Fruit fly (Drosophila melanogaster) whole organism, embryonic: ENCODE measurements around the gene CG31463.

Experiments
- Bdp1 ChIP-seq: fragments of 200-800 bp; sonication (Bioruptor generic); optimal IDR thresholded peaks from 3 replicates; lab custom pipeline; 2016; ENCODE audit warnings: missing biosample characterization, missing genetic modification characterization
- CG10267 ChIP-seq: fragments of 200-800 bp; sonication (Bioruptor generic); optimal IDR thresholded peaks from 2 replicates; lab custom pipeline; 2018; ENCODE audit warnings: missing biosample characterization, mild to moderate bottlenecking, missing genetic modification characterization, moderate library complexity
- CG11398 ChIP-seq: fragments of 200-800 bp; sonication (Bioruptor generic); optimal IDR thresholded peaks from 2 replicates; lab custom pipeline; 2016; ENCODE audit warnings: missing biosample characterization, missing genetic modification characterization
- CG12104 ChIP-seq: fragments of 200-800 bp; sonication (Bioruptor generic); optimal IDR thresholded peaks from 3 replicates; lab custom pipeline; 2016; ENCODE audit warnings: missing biosample characterization, missing genetic modification characterization
- CG13287 ChIP-seq: fragments of 200-800 bp; sonication (Bioruptor generic); IDR thresholded peaks from 2 replicates; pipeline ENCODE4 v1.3.6; 2022; ENCODE audit warnings: missing biosample characterization, missing genetic modification characterization; ENCODE audit not compliant: partially characterized antibody
- CG16813 ChIP-seq: fragments of 200-800 bp; sonication (Bioruptor generic); IDR thresholded peaks from 3 replicates; pipeline ENCODE4 v1.3.6; 2022; ENCODE audit warnings: missing biosample characterization, missing genetic modification characterization; ENCODE audit not compliant: partially characterized antibody
- CG17829 ChIP-seq: fragments of 200-800 bp; optimal IDR thresholded peaks from 2 replicates; lab custom pipeline; 2019; ENCODE audit warnings: missing biosample characterization, mild to moderate bottlenecking, missing genetic modification characterization, moderate library complexity
- CG2129 ChIP-seq: fragments of 200-800 bp; sonication (Bioruptor generic); IDR thresholded peaks from 2 replicates; pipeline ENCODE4 v1.3.6; 2022; ENCODE audit warnings: missing biosample characterization, missing genetic modification characterization; ENCODE audit not compliant: partially characterized antibody
- CG31441 ChIP-seq: fragments of 200-800 bp; sonication (Bioruptor generic); IDR thresholded peaks from 2 replicates; pipeline ENCODE4 v1.3.6; 2022; ENCODE audit warnings: missing biosample characterization, missing genetic modification characterization
- CG42726 ChIP-seq: fragments of 200-800 bp; sonication (Bioruptor generic); IDR thresholded peaks from 2 replicates; pipeline ENCODE4 v1.3.6; 2022; ENCODE audit warnings: missing biosample characterization, missing genetic modification characterization; ENCODE audit not compliant: partially characterized antibody
- CG4617 ChIP-seq: fragments of 200-800 bp; sonication (Bioruptor generic); optimal IDR thresholded peaks from 3 replicates; lab custom pipeline; 2016; ENCODE audit warnings: missing biosample characterization, missing genetic modification characterization, borderline replicate concordance
- CG6254 ChIP-seq: fragments of 200-800 bp; sonication (Bioruptor generic); optimal IDR thresholded peaks from 3 replicates; lab custom pipeline; 2017; ENCODE audit warnings: mild to moderate bottlenecking, missing biosample characterization, missing genetic modification reagents, missing genetic modification characterization
- CG6854 ChIP-seq: fragments of 200-800 bp; sonication (Bioruptor generic); optimal IDR thresholded peaks from 3 replicates; lab custom pipeline; 2017; ENCODE audit warnings: missing biosample characterization, mild to moderate bottlenecking, missing genetic modification characterization
- CG7357 ChIP-seq: fragments of 200-800 bp; sonication (Bioruptor generic); IDR thresholded peaks from 3 replicates; pipeline ENCODE4 v1.3.6; 2022; ENCODE audit warnings: missing biosample characterization, missing genetic modification characterization
- CG8290 ChIP-seq, 3 experiments: fragments of 200-800 bp; sonication (Bioruptor generic); optimal IDR thresholded peaks; 2 replicates each; lab custom pipeline; 2016 to 2019; ENCODE audit warnings: missing biosample characterization in 3 of 3, missing genetic modification characterization in 3 of 3, mild to moderate bottlenecking in 2 of 3, moderate library complexity in 1 of 3
- CrebB ChIP-seq: fragments of 200-800 bp; sonication (Bioruptor generic); optimal IDR thresholded peaks from 3 replicates; lab custom pipeline; 2018; ENCODE audit warnings: missing biosample characterization, mild to moderate bottlenecking, missing genetic modification characterization
- D19A ChIP-seq: fragments of 200-800 bp; optimal IDR thresholded peaks from 3 replicates; lab custom pipeline; 2019; ENCODE audit warnings: missing biosample characterization, mild to moderate bottlenecking, missing genetic modification characterization, moderate library complexity
- Dll ChIP-seq: fragments of 200-800 bp; sonication (Bioruptor generic); IDR thresholded peaks from 4 replicates; pipeline ENCODE4 v1.3.6; 2022; ENCODE audit warnings: missing biosample characterization, missing genetic modification characterization; ENCODE audit not compliant: partially characterized antibody
- Fer1 ChIP-seq: fragments of 200-800 bp; sonication (Bioruptor generic); optimal IDR thresholded peaks from 2 replicates; lab custom pipeline; 2017; ENCODE audit warnings: missing biosample characterization, mild to moderate bottlenecking, missing genetic modification characterization
- Fer2 ChIP-seq: fragments of 200-800 bp; sonication (Bioruptor generic); optimal IDR thresholded peaks from 2 replicates; lab custom pipeline; 2018; ENCODE audit warnings: missing biosample characterization, mild to moderate bottlenecking, missing genetic modification characterization, moderate library complexity
- HLH4C ChIP-seq: fragments of 200-800 bp; sonication (Bioruptor generic); IDR thresholded peaks from 3 replicates; pipeline ENCODE4 v1.3.6; 2022; ENCODE audit warnings: missing biosample characterization, missing genetic modification characterization; ENCODE audit not compliant: partially characterized antibody
- Hr51 ChIP-seq, 2 experiments: fragments of 200-800 bp; sonication (Bioruptor generic); optimal IDR thresholded peaks; 2 replicates in 1 of 2; 3 replicates in 1 of 2; lab custom pipeline; 2016 to 2018; ENCODE audit warnings: missing biosample characterization in 2 of 2, missing genetic modification characterization in 2 of 2, mild to moderate bottlenecking in 1 of 2, moderate library complexity in 1 of 2
- Lim3 ChIP-seq: fragments of 200-800 bp; sonication (Bioruptor generic); IDR thresholded peaks from 2 replicates; pipeline ENCODE4 v1.3.6; 2022; ENCODE audit warnings: missing biosample characterization, missing genetic modification characterization
- Med ChIP-seq: fragments of 200-800 bp; sonication (Bioruptor generic); peaks from one replicate; lab custom pipeline; 2016; ENCODE audit warnings: missing biosample characterization, missing genetic modification characterization, mild to moderate bottlenecking, inconsistent platforms, moderate library complexity
- Myb ChIP-seq: fragments of 200-800 bp; sonication (Bioruptor generic); optimal IDR thresholded peaks from 2 replicates; lab custom pipeline; 2016; ENCODE audit warnings: missing biosample characterization, missing genetic modification characterization
- NC2α ChIP-seq: fragments of 200-800 bp; sonication (Bioruptor generic); optimal IDR thresholded peaks from 2 replicates; lab custom pipeline; 2016; ENCODE audit warnings: missing biosample characterization, missing genetic modification characterization
- NC2β ChIP-seq: fragments of 200-800 bp; sonication (Bioruptor generic); optimal IDR thresholded peaks from 2 replicates; lab custom pipeline; 2016; ENCODE audit warnings: missing biosample characterization, missing genetic modification characterization
- Nf-YB ChIP-seq: fragments of 200-800 bp; sonication (Bioruptor generic); optimal IDR thresholded peaks from 3 replicates; lab custom pipeline; 2019; ENCODE audit warnings: missing biosample characterization, mild to moderate bottlenecking, missing genetic modification characterization, moderate library complexity
- PHDP ChIP-seq: fragments of 200-800 bp; sonication (Bioruptor generic); optimal IDR thresholded peaks from 3 replicates; lab custom pipeline; 2018; ENCODE audit warnings: missing biosample characterization, mild to moderate bottlenecking, missing genetic modification characterization, moderate library complexity
- Sin3A ChIP-seq: fragments of >200 bp; optimal IDR thresholded peaks from 2 replicates; lab custom pipeline; 2018
- Six4 ChIP-seq: fragments of 200-800 bp; sonication (Bioruptor generic); optimal IDR thresholded peaks from 2 replicates; lab custom pipeline; 2016; ENCODE audit warnings: missing biosample characterization, missing genetic modification characterization
- Tbp ChIP-seq: fragments of >200 bp; optimal IDR thresholded peaks from 2 replicates; lab custom pipeline; 2018; ENCODE audit warnings: missing biosample characterization, missing genetic modification characterization
- amos ChIP-seq: fragments of 200-800 bp; sonication (Bioruptor generic); IDR thresholded peaks from 2 replicates; pipeline ENCODE4 v1.3.6; 2022; ENCODE audit warnings: missing biosample characterization, missing genetic modification characterization; ENCODE audit not compliant: partially characterized antibody
- chn ChIP-seq: fragments of 200-800 bp; sonication (Bioruptor generic); optimal IDR thresholded peaks from 2 replicates; lab custom pipeline; 2016; ENCODE audit warnings: missing biosample characterization, missing genetic modification characterization
- dm ChIP-seq: fragments of 200-800 bp; sonication (Bioruptor generic); optimal IDR thresholded peaks from 3 replicates; lab custom pipeline; 2016; ENCODE audit warnings: missing biosample characterization, missing genetic modification characterization
- esg ChIP-seq: fragments of 200-800 bp; sonication (Bioruptor generic); conservative IDR thresholded peaks from 2 replicates; pipeline ENCODE4 v1.3.6; 2022; ENCODE audit warnings: missing biosample characterization, missing genetic modification characterization
- hbn ChIP-seq: fragments of 200-800 bp; sonication (Bioruptor generic); IDR thresholded peaks from 2 replicates; pipeline ENCODE4 v1.3.6; 2022; ENCODE audit warnings: missing biosample characterization, missing genetic modification characterization; ENCODE audit not compliant: partially characterized antibody
- ken ChIP-seq: fragments of 200-800 bp; sonication (Bioruptor generic); IDR thresholded peaks from 3 replicates; pipeline ENCODE4 v1.3.6; 2022; ENCODE audit warnings: missing biosample characterization, missing genetic modification characterization
- knrl ChIP-seq: fragments of 200-800 bp; sonication (Bioruptor generic); IDR thresholded peaks from 3 replicates; pipeline ENCODE4 v1.3.6; 2022; ENCODE audit warnings: missing biosample characterization, missing genetic modification characterization; ENCODE audit not compliant: partially characterized antibody
- pfk ChIP-seq: fragments of 200-800 bp; sonication (Bioruptor generic); optimal IDR thresholded peaks from 2 replicates; lab custom pipeline; 2018; ENCODE audit warnings: missing biosample characterization, mild to moderate bottlenecking, missing genetic modification characterization, moderate library complexity
- sens ChIP-seq: fragments of 200-800 bp; sonication (Bioruptor generic); peaks from one replicate; lab custom pipeline; 2016; ENCODE audit warnings: missing biosample characterization, missing genetic modification characterization
- sqz ChIP-seq: fragments of 200-800 bp; sonication (Bioruptor generic); optimal IDR thresholded peaks from 3 replicates; lab custom pipeline; 2018; ENCODE audit warnings: missing biosample characterization, mild to moderate bottlenecking, missing genetic modification characterization
- sug ChIP-seq: fragments of 200-800 bp; optimal IDR thresholded peaks from 2 replicates; lab custom pipeline; 2019; ENCODE audit warnings: missing biosample characterization, mild to moderate bottlenecking, missing genetic modification characterization, moderate library complexity
- wdn ChIP-seq: fragments of 200-800 bp; sonication (Bioruptor generic); IDR thresholded peaks from 2 replicates; pipeline ENCODE4 v1.3.6; 2022; ENCODE audit warnings: missing biosample characterization, missing genetic modification characterization

The CG31463 gene

DNA sequence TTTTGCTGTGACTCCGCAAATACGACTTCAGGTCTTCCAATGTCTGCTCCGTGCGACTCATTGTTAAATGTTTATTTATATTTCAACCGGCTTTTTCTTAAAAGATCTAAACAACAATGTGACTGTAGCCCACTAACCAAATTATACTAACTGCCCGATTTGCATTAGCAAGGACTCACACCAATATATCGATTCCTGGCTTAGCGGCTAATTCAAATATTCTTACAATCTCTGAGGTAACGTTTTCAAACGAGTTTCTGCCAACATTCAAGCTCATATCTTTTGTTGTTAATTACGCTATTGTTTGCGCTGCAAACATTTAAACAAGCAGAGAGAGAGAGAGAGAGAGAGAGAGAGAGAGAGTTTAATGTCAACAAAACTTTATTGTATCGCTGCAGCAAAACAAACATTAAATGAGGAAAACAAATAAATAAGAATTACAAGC, 16.4 kb downstream of the CG31463 start, which contains the start of gene tex (continued):
- TF ChIP-seq dm (no peak), Bdp1 (GFP tag; lab: Kevin White, UChicago) (no peak), CG12104 (GFP tag; lab: Kevin White, UChicago) (peak; percentile 3), CG6854 (GFP tag; lab: Kevin White, UChicago) (no peak), esg (GFP tag; lab: Robert Waterston, UW) (no peak)

DNA sequence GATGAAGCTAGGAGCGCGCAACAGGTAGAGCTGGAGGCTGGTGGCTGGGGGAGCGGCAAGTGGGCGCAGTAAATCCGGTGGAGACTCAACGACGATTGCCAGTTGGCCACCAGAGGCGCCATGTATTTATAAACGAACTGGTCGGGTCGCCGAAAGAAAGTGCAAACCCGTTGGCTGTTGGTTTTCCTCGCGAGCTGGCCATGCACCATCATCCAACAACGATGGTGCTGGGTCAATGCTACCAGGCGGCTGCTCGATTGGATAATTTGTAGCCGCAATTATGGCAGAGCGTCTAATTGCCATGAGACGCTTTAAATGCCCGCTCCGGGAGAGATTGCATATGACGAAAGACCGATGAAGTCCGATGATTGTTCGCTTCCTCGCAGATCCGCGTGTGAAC, 18.5 kb downstream of the CG31463 start, which contains the start of gene CG11693:
TSS of gene CG11693 (minus strand) at position 101 of the 400 bp plus-strand sequence.
- TF ChIP-seq Six4 (GFP tag; lab: Kevin White, UChicago), result no peak
- TF ChIP-seq Nf-YB (GFP tag; lab: Kevin White, UChicago), result no peak
- TF ChIP-seq Hr51 (GFP tag; optimal IDR thresholded peaks at IDR 0.05; lab: Kevin White, UChicago), result no peak
- peak; percentile 1 for TF ChIP-seq Med (GFP tag; lab: Kevin White, UChicago)
- no peak for TF ChIP-seq D19A
- no peak for TF ChIP-seq Myb (GFP tag; lab: Kevin White, UChicago)

DNA sequence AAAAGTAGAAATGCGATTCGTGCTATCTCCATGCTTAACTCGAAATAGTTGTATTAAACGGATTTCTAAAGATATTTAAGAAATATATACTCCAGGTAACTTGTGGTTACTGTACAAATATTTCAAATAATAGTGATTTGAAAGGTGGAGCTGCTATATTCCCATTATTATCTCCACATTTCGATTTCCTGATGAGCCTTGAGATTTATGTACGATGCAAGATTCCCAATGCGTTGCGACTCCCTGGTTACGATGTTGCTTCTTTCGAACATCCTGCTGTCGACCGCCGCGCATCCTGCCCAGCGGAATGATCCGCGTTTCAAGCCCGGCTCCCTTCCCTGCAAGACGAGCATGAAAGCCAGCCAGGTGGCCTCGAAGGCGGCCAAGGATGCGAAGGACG, 19.9 kb downstream of the CG31463 start, which contains the start of the genes CG11694 and CG11698:
TSS of gene CG11694 (minus strand) at position 101 of the 400 bp plus-strand sequence.
TSS of gene CG11698 (plus strand) at position 152 of the 400 bp plus-strand sequence.
- TF ChIP-seq sens (GFP tag; lab: Kevin White, UChicago) (peak; percentile 52), NC2β (GFP tag; lab: Kevin White, UChicago) (no peak)

DNA sequence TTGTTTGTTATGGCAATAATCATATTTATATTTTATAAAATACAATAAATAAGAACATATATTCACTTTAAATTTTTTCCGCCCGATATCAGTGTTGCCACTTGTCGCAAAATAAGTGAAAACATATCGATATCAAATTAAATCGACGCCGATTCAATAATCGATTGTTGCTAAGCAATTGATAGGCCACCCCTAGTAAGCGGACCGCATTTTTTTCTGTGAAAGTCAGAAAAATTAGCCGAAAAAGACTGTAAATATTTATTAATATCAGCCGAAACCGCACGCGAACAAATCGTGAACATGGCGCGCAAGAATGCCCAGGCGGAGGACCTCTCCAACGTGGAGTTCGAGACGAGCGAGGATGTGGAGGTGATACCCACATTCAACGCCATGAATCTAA, 20.9 kb downstream of the CG31463 start, which contains the start of gene CG7483:
TSS of gene CG7483 (plus strand) at position 171 of the 400 bp plus-strand sequence.
- TF ChIP-seq NC2α (GFP tag; lab: Kevin White, UChicago) (no peak), CrebB (tag; lab: Kevin White, UChicago) (no peak), CG10267 (tag; lab: Kevin White, UChicago) (peak; percentile 48), CG13287 (GFP tag; lab: Robert Waterston, UW) (peak; percentile 95), CG17829 (tag; lab: Kevin White, UChicago) (peak; percentile 36), chn (GFP tag; lab: Kevin White, UChicago) (no peak), CG7357 (GFP tag; lab: Robert Waterston, UW) (no peak), CG8290 (GFP tag; optimal IDR thresholded peaks at IDR 0.05; lab: Kevin White, UChicago) (no peak), CG8290 (tag; optimal IDR thresholded peaks at IDR 0.05; lab: Kevin White, UChicago) (no peak), HLH4C (peak; percentile 82), CG2129 (GFP tag; lab: Robert Waterston, UW) (peak; percentile 66), sug (peak; percentile 19), Tbp (GFP tag; lab: Kevin White, UChicago) (no peak), Fer2 (no peak), CG6254 (GFP tag; lab: Kevin White, UChicago) (no peak), wdn (GFP tag; lab: Robert Waterston, UW) (no peak), knrl (GFP tag; lab: Robert Waterston, UW) (peak; percentile 78), CG4617 (GFP tag; lab: Kevin White, UChicago) (peak; percentile 46), ken (GFP tag; lab: Robert Waterston, UW) (no peak), hbn (GFP tag; lab: Robert Waterston, UW) (peak; percentile 87), CG42726 (0 out of 2 replicates have a peak, but pooled peaks have one; percentile 39), Sin3A (lab: Kevin White, UChicago) (peak; percentile 34), Med (GFP tag; lab: Kevin White, UChicago) (peak; percentile 64), CG11398 (no peak), pfk (GFP tag; lab: Kevin White, UChicago) (no peak), sqz (GFP tag; lab: Kevin White, UChicago) (peak; percentile 81), Lim3 (GFP tag; lab: Robert Waterston, UW) (no peak), Dll (GFP tag; lab: Robert Waterston, UW) (peak; percentile 89), Fer1 (GFP tag; lab: Kevin White, UChicago) (peak; percentile 26), amos (peak; percentile 86), CG31441 (0 out of 2 replicates have a peak, but pooled peaks have one; percentile 18), CG16813 (GFP tag; lab: Robert Waterston, UW) (peak; percentile 79), PHDP (no peak)
